Worm (Caenorhabditis elegans) whole organism, midembryonic: ENCODE measurements around the gene spe-43.

ENCODE experiments used
- cog-1 ChIP-seq: sonication (generic microtip); optimal IDR thresholded peaks from 2 replicates; lab custom pipeline; 2016; ENCODE audit warnings: missing genetic modification characterization, missing compliant biosample characterization
- ref-1 ChIP-seq: fragments of 200-800 bp; sonication (Bioruptor generic); conservative IDR thresholded peaks from 2 replicates; pipeline ENCODE4 v1.3.6; 2022; ENCODE audit warnings: missing genetic modification reagents, missing genetic modification characterization, missing compliant biosample characterization

ce11 chrIV:13110876-13111275 lies 31.3 kb downstream of the spe-43 start:
- TF ChIP-seq cog-1 (tag; lab: Kevin White, UChicago): no peak
- no peak for TF ChIP-seq ref-1 (GFP tag; lab: Robert Waterston, UW)
